Worm (Caenorhabditis elegans): Measurements from ENCODE around the gene B0432.9.

- TF ChIP-seq dao-5 (tag; optimal IDR thresholded peaks at IDR 0.05): no peak
- no peak for TF ChIP-seq W03F9.2 (tag; optimal IDR thresholded peaks at IDR 0.05)
Measured at ce11 chrII:325639-326350, 42.3 kb upstream of the B0432.9 start, which contains the start of gene sgcb-1.

Data from whole organism, L4/young adult.